Worm (Caenorhabditis elegans): ENCODE data around the gene Y76A2B.4.

Y76A2B.4 gene

DNA sequence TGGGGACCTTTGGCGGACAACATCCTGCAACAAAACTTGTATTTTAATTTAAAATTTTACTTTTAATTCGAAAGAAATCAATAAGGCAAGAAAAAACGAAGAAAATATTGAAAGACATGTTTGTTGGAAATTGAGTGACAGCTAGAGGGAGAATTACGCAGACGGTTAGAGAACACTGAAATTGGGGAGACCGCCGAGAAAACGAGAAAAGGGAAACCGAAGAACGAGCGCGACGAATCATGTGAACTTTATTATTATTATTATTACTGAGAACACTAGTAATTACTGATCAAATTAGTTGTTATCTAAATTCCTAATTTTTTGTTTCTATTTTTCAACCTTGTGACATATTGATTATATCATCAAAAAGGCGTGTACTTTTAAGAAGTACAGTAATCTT lies 2.4 kb upstream of the Y76A2B.4 start, which contains the start of gene mmad-1:
Gene mmad-1 (minus strand): TSS at position 24 of the 400 bp plus-strand sequence.
- TF ChIP-seq mes-2 (tag; optimal IDR thresholded peaks at IDR 0.05; ENCODE audit: poor library complexity, severe bottlenecking) (peak; percentile 43), unc-130 (GFP tag; optimal IDR thresholded peaks at IDR 0.05) (no peak), zfp-2 (tag; optimal IDR thresholded peaks at IDR 0.05) (no peak), nhr-41 (GFP tag; IDR thresholded peaks at IDR 0.05) (no peak), skn-1 (tag; optimal IDR thresholded peaks at IDR 0.05) (no peak), madf-5 (GFP tag; IDR thresholded peaks at IDR 0.05) (no peak), zag-1 (tag; optimal IDR thresholded peaks at IDR 0.05) (no peak), lin-1 (GFP tag; IDR thresholded peaks at IDR 0.05) (no peak), lin-13 (GFP tag; optimal IDR thresholded peaks at IDR 0.05) (no peak), madf-9 (GFP tag; conservative IDR thresholded peaks at IDR 0.05) (no peak), hlh-30 (tag; optimal IDR thresholded peaks at IDR 0.05; ENCODE audit: insufficient read depth) (peak; percentile 84), nhr-11 (tag; optimal IDR thresholded peaks at IDR 0.05) (peak; percentile 36), lsy-2 (tag; optimal IDR thresholded peaks at IDR 0.05) (peak; percentile 19 to 64), T20F7.1 (GFP tag; optimal IDR thresholded peaks at IDR 0.05) (no peak), mdl-1 (tag; optimal IDR thresholded peaks at IDR 0.05) (peak in 1 of 2 experiments; percentile 62), sdz-12 (GFP tag; optimal IDR thresholded peaks at IDR 0.05) (no peak), daf-16 (GFP tag; optimal IDR thresholded peaks at IDR 0.05) (peak in 1 of 2 experiments; percentile 16), daf-16 (tag; optimal IDR thresholded peaks at IDR 0.05) (peak; percentile 87), hlh-11 (tag; optimal IDR thresholded peaks at IDR 0.05) (peak; percentile 87), snpc-1.2 (GFP tag; IDR thresholded peaks at IDR 0.05) (no peak), hmg-1.1 (GFP tag; IDR thresholded peaks at IDR 0.05) (peak; percentile 54), ZK546.5 (tag; optimal IDR thresholded peaks at IDR 0.05) (no peak), nhr-28 (tag; optimal IDR thresholded peaks at IDR 0.05) (peak; percentile 58), ceh-28 (tag; optimal IDR thresholded peaks at IDR 0.05) (no peak), zfp-3 (GFP tag; conservative IDR thresholded peaks at IDR 0.05) (0 out of 2 replicates have a peak, but pooled peaks have one; percentile 35), cey-2 (tag; optimal IDR thresholded peaks at IDR 0.05; ENCODE audit: borderline replicate concordance, insufficient read depth) (no peak), dmd-9 (GFP tag; IDR thresholded peaks at IDR 0.05) (no peak), jun-1 (tag; optimal IDR thresholded peaks at IDR 0.05) (no peak), nhr-10 (tag; optimal IDR thresholded peaks at IDR 0.05) (no peak), ceh-82 (tag; optimal IDR thresholded peaks at IDR 0.05) (no peak), mdt-29 (GFP tag; IDR thresholded peaks at IDR 0.05) (peak; percentile 44; the same call in 1 of the 2 replicates), unc-39 (tag; optimal IDR thresholded peaks at IDR 0.05) (no peak), dve-1 (tag; optimal IDR thresholded peaks at IDR 0.05; ENCODE audit: insufficient read depth) (peak; percentile 84), aly-2 (tag; optimal IDR thresholded peaks at IDR 0.05) (no peak), unc-62 (GFP tag; optimal IDR thresholded peaks at IDR 0.05 in 1 of 2) (peak in 1 of 2 experiments; percentile 46), unc-62 (tag; optimal IDR thresholded peaks at IDR 0.05) (no peak), snpc-4 (tag; optimal IDR thresholded peaks at IDR 0.05) (no peak), T26A8.4 (GFP tag; IDR thresholded peaks at IDR 0.05) (no peak), fos-1 (tag; optimal IDR thresholded peaks at IDR 0.05) (no peak), ceh-20 (GFP tag; IDR thresholded peaks at IDR 0.05) (0 out of 2 replicates have a peak, but pooled peaks have one; percentile 17), nhr-6 (tag; optimal IDR thresholded peaks at IDR 0.05) (peak; percentile 59), rbr-2 (tag; optimal IDR thresholded peaks at IDR 0.05) (peak; percentile 35), R02D3.7 (tag; optimal IDR thresholded peaks at IDR 0.05) (no peak), vab-7 (GFP tag; IDR thresholded peaks at IDR 0.05) (no peak), ceh-44 (GFP tag; IDR thresholded peaks at IDR 0.05) (no peak), zip-11 (GFP tag; IDR thresholded peaks at IDR 0.05) (no peak), lin-38 (GFP tag; IDR thresholded peaks at IDR 0.05) (no peak; the same call in 1 of the 2 replicates), dmd-8 (GFP tag; IDR thresholded peaks at IDR 0.05) (no peak), F37D6.2 (tag; optimal IDR thresholded peaks at IDR 0.05) (no peak), lim-7 (GFP tag; IDR thresholded peaks at IDR 0.05) (no peak), mxl-3 (GFP tag; optimal IDR thresholded peaks at IDR 0.05) (peak; percentile 6), set-16 (GFP tag; IDR thresholded peaks at IDR 0.05) (no peak)

Measured in whole organism, L4 larva.